Fruit fly (Drosophila melanogaster) whole organism, adult: ENCODE results near the gene Arfrp1.

Experiments
- Clk ChIP-seq: fragments of 200-800 bp; sonication (Bioruptor generic); optimal IDR thresholded peaks from 2 replicates; lab custom pipeline; 2017; ENCODE audit warnings: missing biosample characterization, missing genetic modification characterization
- Hr96 ChIP-seq: fragments of 200-800 bp; sonication (Bioruptor generic); optimal IDR thresholded peaks from 2 replicates; lab custom pipeline; 2016; ENCODE audit warnings: missing biosample characterization, missing genetic modification characterization
- bab1 ChIP-seq: fragments of 200-800 bp; sonication (Bioruptor generic); optimal IDR thresholded peaks from 3 replicates; lab custom pipeline; 2019; ENCODE audit warnings: missing biosample characterization, mild to moderate bottlenecking, missing genetic modification characterization, moderate library complexity
- ovo ChIP-seq: fragments of 200-800 bp; sonication (Bioruptor generic); optimal IDR thresholded peaks from 2 replicates; lab custom pipeline; 2016; ENCODE audit warnings: missing biosample characterization, missing genetic modification characterization
- toe ChIP-seq: fragments of 200-800 bp; sonication (Bioruptor generic); optimal IDR thresholded peaks from 2 replicates; lab custom pipeline; 2016; ENCODE audit warnings: missing biosample characterization, missing genetic modification characterization

DNA sequence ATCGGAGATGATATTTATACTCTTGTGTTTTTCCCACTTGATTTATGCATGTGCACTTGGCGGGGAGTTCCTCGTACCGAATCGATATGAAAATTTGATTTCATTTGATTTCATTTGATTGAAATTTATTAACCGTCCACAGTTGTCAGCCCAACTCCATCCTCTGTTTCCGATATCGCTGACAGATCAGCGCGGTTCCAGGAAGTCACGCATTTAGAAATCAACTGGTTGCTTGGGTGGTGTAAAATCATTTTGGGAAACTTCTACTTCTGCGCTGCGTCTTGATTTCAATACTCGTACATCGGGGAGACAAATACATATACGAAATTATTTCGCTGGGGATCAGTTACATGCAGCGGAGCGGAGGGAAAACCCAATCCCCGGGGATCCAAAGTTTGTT is 24.7 kb downstream of the Arfrp1 start:
- TF ChIP-seq Clk: no peak
- TF ChIP-seq Hr96 (GFP tag; lab: Kevin White, UChicago): no peak
- no peak for TF ChIP-seq toe (GFP tag; lab: Kevin White, UChicago)
- no peak for TF ChIP-seq bab1
- no peak for TF ChIP-seq ovo
